Worm (Caenorhabditis elegans) whole organism, midembryonic: ENCODE results near the gene K09F6.15.

Experiments used
- T22C8.4 ChIP-seq: fragments of 200-800 bp; sonication (Bioruptor generic); IDR thresholded peaks from 2 replicates; pipeline ENCODE4 v1.3.6; 2022; ENCODE audit warnings: missing genetic modification characterization, missing compliant biosample characterization
- cog-1 ChIP-seq: sonication (generic microtip); optimal IDR thresholded peaks from 2 replicates; lab custom pipeline; 2016; ENCODE audit warnings: missing genetic modification characterization, missing compliant biosample characterization
- klf-2 ChIP-seq: fragments of 200-800 bp; sonication (Bioruptor generic); conservative IDR thresholded peaks from 2 replicates; pipeline ENCODE4 v1.3.6; 2022; ENCODE audit warnings: missing genetic modification reagents, missing genetic modification characterization, missing compliant biosample characterization
- tab-1 ChIP-seq: fragments of 200-800 bp; sonication (Bioruptor generic); IDR thresholded peaks from 2 replicates; pipeline ENCODE4 v1.3.6; 2022; ENCODE audit warnings: missing genetic modification characterization, missing compliant biosample characterization
- ztf-23 ChIP-seq: fragments of 200-800 bp; sonication (Bioruptor generic); IDR thresholded peaks from 2 replicates; pipeline ENCODE4 v1.3.6; 2022; ENCODE audit warnings: missing genetic modification reagents, missing genetic modification characterization, missing compliant biosample characterization
- ztf-29 ChIP-seq: fragments of 200-800 bp; sonication (Bioruptor generic); IDR thresholded peaks from 2 replicates; pipeline ENCODE4 v1.3.6; 2022; ENCODE audit warnings: missing genetic modification reagents, missing genetic modification characterization, missing compliant biosample characterization

- TF ChIP-seq T22C8.4 (no peak), ztf-23 (GFP tag; lab: Robert Waterston, UW) (no peak), klf-2 (GFP tag; lab: Robert Waterston, UW) (no peak), ztf-29 (GFP tag; lab: Robert Waterston, UW) (no peak), cog-1 (tag; lab: Kevin White, UChicago) (no peak), tab-1 (GFP tag; lab: Robert Waterston, UW) (no peak)
Observed at ce11 chrII:2251617-2252016, 25.7 kb downstream of the K09F6.15 start.
